Worm (Caenorhabditis elegans): Measurements from ENCODE around the gene cogc-2.

cogc-2 gene

DNA sequence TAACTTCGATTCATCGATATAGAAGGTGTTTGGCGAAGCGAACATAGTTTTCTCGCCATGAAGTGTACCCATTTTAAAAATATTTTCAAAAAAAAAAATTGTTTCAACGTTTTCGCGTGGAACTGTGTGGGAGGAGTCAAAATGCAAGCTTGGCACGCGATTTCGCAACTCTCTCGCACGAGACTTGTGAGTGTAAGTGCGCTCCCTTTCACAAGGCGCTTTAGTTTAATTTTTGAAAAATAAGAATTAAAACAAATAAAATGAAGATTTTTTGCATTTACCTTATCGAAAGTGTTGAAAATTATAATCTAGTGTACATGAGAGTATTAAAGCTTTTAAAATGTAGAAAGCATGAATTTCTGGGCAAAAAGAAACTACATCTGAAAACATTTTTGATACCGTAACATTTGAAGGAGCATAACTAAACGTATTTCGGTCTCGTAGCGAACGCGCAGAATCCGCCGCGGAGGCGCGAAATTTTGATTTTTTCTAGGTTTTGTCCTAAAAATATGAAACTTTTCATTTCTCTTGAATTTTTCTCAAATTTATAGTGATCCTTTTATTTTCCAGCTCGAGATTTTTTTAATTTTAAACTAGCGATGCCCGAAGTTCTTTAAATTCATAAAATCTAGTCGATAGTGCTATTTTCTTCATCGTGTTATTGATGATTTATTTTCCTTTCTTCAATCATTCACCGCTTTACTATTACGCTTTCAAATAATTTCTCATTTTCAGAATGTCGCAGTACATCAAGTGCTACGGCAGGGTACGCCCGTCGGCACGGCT is at the start of gene cogc-2, which contains the start of gene klp-18 (continued):
- TF ChIP-seq F10B5.3 (tag; optimal IDR thresholded peaks at IDR 0.05), result no peak
- peak; percentile 11 for TF ChIP-seq zfp-2 (tag; optimal IDR thresholded peaks at IDR 0.05)
- TF ChIP-seq lin-13 (GFP tag; optimal IDR thresholded peaks at IDR 0.05), result peak; percentile 75
- no peak for TF ChIP-seq Y75B8A.6 (GFP tag; IDR thresholded peaks at IDR 0.05)
- TF ChIP-seq sdz-12 (GFP tag; optimal IDR thresholded peaks at IDR 0.05), result no peak
- TF ChIP-seq lin-15B (tag; optimal IDR thresholded peaks at IDR 0.05), result peak; percentile 35
- TF ChIP-seq lsy-2 (tag; optimal IDR thresholded peaks at IDR 0.05), result peak; percentile 36 to 87
- TF ChIP-seq nhr-6 (tag; optimal IDR thresholded peaks at IDR 0.05), result peak; percentile 86
- peak; percentile 71 for TF ChIP-seq hlh-11 (tag; optimal IDR thresholded peaks at IDR 0.05)
- peak; percentile 64 for TF ChIP-seq nhr-25 (tag; optimal IDR thresholded peaks at IDR 0.05; ENCODE audit: borderline replicate concordance, insufficient read depth)
- no peak for TF ChIP-seq lin-29 (GFP tag; IDR thresholded peaks at IDR 0.05)
- peak; percentile 20 for TF ChIP-seq nhr-11 (tag; optimal IDR thresholded peaks at IDR 0.05)
- peak; percentile 91 for TF ChIP-seq unc-130 (GFP tag; optimal IDR thresholded peaks at IDR 0.05)
- TF ChIP-seq D1046.2 (GFP tag; IDR thresholded peaks at IDR 0.05), result no peak
- peak; percentile 91 for TF ChIP-seq hlh-30 (tag; optimal IDR thresholded peaks at IDR 0.05; ENCODE audit: insufficient read depth)
- TF ChIP-seq Y105C5A.15 (GFP tag; IDR thresholded peaks at IDR 0.05), result no peak
- TF ChIP-seq dpl-1 (GFP tag; optimal IDR thresholded peaks at IDR 0.05), result peak; percentile 95

DNA sequence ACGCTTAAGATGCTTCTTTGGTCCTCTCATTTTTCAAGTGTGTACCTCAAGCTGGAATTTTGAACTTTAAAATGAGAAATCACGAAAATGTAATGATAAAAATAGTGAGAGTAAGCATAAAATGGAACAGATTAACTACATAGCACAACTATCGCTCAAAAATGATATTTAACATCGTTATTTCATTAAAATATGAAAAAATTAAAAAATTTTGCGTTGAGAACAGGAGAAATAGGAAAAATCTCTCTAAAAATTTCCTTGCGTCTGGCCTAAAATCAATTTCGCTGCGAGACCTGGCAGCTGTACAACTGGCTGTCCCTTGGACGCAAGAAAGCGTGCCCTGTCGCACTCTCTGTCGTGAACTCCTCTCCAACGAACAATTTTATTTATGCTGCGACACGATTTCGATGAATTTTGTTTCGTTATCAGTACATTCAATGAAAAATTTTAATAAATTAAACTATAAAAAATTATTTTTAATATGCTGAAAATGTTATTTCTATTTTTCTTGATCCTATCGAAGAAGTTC is 45.3 kb upstream of the cogc-2 start, which contains the start of gene rps-4:
Gene rps-4, minus strand, starts transcription at position 51 of the 529 bp plus-strand sequence.
- TF ChIP-seq ceh-32 (tag; optimal IDR thresholded peaks at IDR 0.05; ENCODE audit: poor library complexity) (no peak), nhr-42 (GFP tag; IDR thresholded peaks at IDR 0.05) (0 out of 2 replicates have a peak, but pooled peaks have one; percentile 66), aha-1 (tag) (peak; percentile 97), vab-7 (GFP tag; IDR thresholded peaks at IDR 0.05) (peak; percentile 50; the same call in 1 of the 2 replicates), hlh-11 (tag; optimal IDR thresholded peaks at IDR 0.05) (peak; percentile 91), nhr-48 (tag; optimal IDR thresholded peaks at IDR 0.05) (peak; percentile 53), lin-13 (GFP tag; optimal IDR thresholded peaks at IDR 0.05) (peak; percentile 65), T26A8.4 (GFP tag; IDR thresholded peaks at IDR 0.05) (peak; percentile 77), Y105C5A.15 (GFP tag; IDR thresholded peaks at IDR 0.05) (no peak), mdl-1 (tag; optimal IDR thresholded peaks at IDR 0.05) (peak in 1 of 2 experiments; percentile 57), T20F7.1 (GFP tag; optimal IDR thresholded peaks at IDR 0.05) (peak; percentile 87), F49E8.2 (tag; optimal IDR thresholded peaks at IDR 0.05; ENCODE audit: borderline replicate concordance) (no peak), mep-1 (tag; optimal IDR thresholded peaks at IDR 0.05) (peak; percentile 89), lin-39 (tag; optimal IDR thresholded peaks at IDR 0.05) (no peak), fkh-10 (GFP tag; optimal IDR thresholded peaks at IDR 0.05) (peak; percentile 83), snpc-1.2 (GFP tag; IDR thresholded peaks at IDR 0.05) (peak; percentile 74), D1046.2 (GFP tag; IDR thresholded peaks at IDR 0.05) (0 out of 2 replicates have a peak, but pooled peaks have one; percentile 36), mxl-3 (GFP tag; optimal IDR thresholded peaks at IDR 0.05) (peak; percentile 44), lim-7 (GFP tag; IDR thresholded peaks at IDR 0.05) (no peak), ceh-44 (GFP tag; IDR thresholded peaks at IDR 0.05) (0 out of 2 replicates have a peak, but pooled peaks have one; percentile 5), nhr-102 (tag; optimal IDR thresholded peaks at IDR 0.05) (peak; percentile 61), dve-1 (tag; optimal IDR thresholded peaks at IDR 0.05; ENCODE audit: insufficient read depth) (peak; percentile 96), php-3 (GFP tag; IDR thresholded peaks at IDR 0.05) (0 out of 2 replicates have a peak, but pooled peaks have one; percentile 42), mes-2 (tag; optimal IDR thresholded peaks at IDR 0.05; ENCODE audit: poor library complexity, severe bottlenecking) (peak; percentile 93), mdt-29 (GFP tag; IDR thresholded peaks at IDR 0.05) (peak; percentile 66), lsy-2 (tag; optimal IDR thresholded peaks at IDR 0.05) (peak in 1 of 2 experiments; percentile 93), pha-4 (GFP tag; IDR thresholded peaks at IDR 0.05) (peak; percentile 68), pha-4 (tag; optimal IDR thresholded peaks at IDR 0.05) (peak; percentile 62), ama-1 (optimal IDR thresholded peaks at IDR 0.05) (peak; percentile 43), lin-15B (tag; optimal IDR thresholded peaks at IDR 0.05) (peak; percentile 74), R02D3.7 (tag; optimal IDR thresholded peaks at IDR 0.05) (no peak), unc-62 (GFP tag; optimal IDR thresholded peaks at IDR 0.05 in 1 of 2) (peak in 1 of 2 experiments; percentile 41), unc-62 (tag; optimal IDR thresholded peaks at IDR 0.05) (no peak), pqm-1 (tag; optimal IDR thresholded peaks at IDR 0.05) (peak; percentile 53), F37D6.2 (tag; optimal IDR thresholded peaks at IDR 0.05) (peak; percentile 59), snpc-4 (tag; optimal IDR thresholded peaks at IDR 0.05) (no peak)
